Worm (Caenorhabditis elegans) whole organism, L3 larva: ENCODE measurements around the gene R04D3.4.
A peak's percentile ranks its signal among the peaks of the same experiment; 100 is the strongest.

Experiments used
- R02D3.7 ChIP-seq: fragments of 150-350 bp; optimal IDR thresholded peaks from 2 replicates; lab custom pipeline; 2014; ENCODE audit warnings: missing biosample characterization, missing genetic modification characterization
- ZK546.5 ChIP-seq: sonication (generic microtip); optimal IDR thresholded peaks from 2 replicates; lab custom pipeline; 2017; ENCODE audit warnings: missing biosample characterization, missing genetic modification characterization
- ceh-28 ChIP-seq: fragments of 150-350 bp; optimal IDR thresholded peaks from 2 replicates; lab custom pipeline; 2014; ENCODE audit warnings: missing biosample characterization, missing genetic modification reagents, missing genetic modification characterization
- ceh-82 ChIP-seq: fragments of 150-350 bp; optimal IDR thresholded peaks from 2 replicates; lab custom pipeline; 2014; ENCODE audit warnings: missing biosample characterization, missing genetic modification characterization
- ceh-9 ChIP-seq: sonication (generic microtip); optimal IDR thresholded peaks from 2 replicates; lab custom pipeline; 2018; ENCODE audit warnings: missing biosample characterization, missing genetic modification characterization
- daf-12 ChIP-seq: fragments of 150-350 bp; optimal IDR thresholded peaks from 2 replicates; lab custom pipeline; 2014; ENCODE audit warnings: missing biosample characterization, missing genetic modification reagents, missing genetic modification characterization
- egl-27 ChIP-seq: sonication (generic microtip); optimal IDR thresholded peaks from 4 replicates; lab custom pipeline; 2017; ENCODE audit warnings: missing biosample characterization, missing genetic modification reagents, missing genetic modification characterization
- egl-5 ChIP-seq: fragments of 150-350 bp; optimal IDR thresholded peaks from 2 replicates; lab custom pipeline; 2017; ENCODE audit warnings: missing biosample characterization, missing genetic modification reagents, missing genetic modification characterization, inconsistent platforms
- elt-1 ChIP-seq: fragments of 150-350 bp; optimal IDR thresholded peaks from 2 replicates; lab custom pipeline; 2014; ENCODE audit warnings: missing biosample characterization, missing genetic modification characterization
- elt-2 ChIP-seq: sonication (generic microtip); optimal IDR thresholded peaks from 2 replicates; lab custom pipeline; 2016; ENCODE audit warnings: missing genetic modification reagents, mild to moderate bottlenecking, missing genetic modification characterization, missing compliant biosample characterization
- elt-3 ChIP-seq, 3 experiments: fragments of 150-350 bp in 1 of 3; sonication (generic microtip) in 2 of 3; optimal IDR thresholded peaks; 2 replicates in 2 of 3; 4 replicates in 1 of 3; lab custom pipeline; 2014 to 2017; ENCODE audit warnings: missing biosample characterization in 3 of 3, missing genetic modification characterization in 3 of 3
- eor-1 ChIP-seq, 2 experiments: fragments of 150-350 bp; optimal IDR thresholded peaks; 2 replicates each; lab custom pipeline; 2014 to 2018; ENCODE audit warnings: missing biosample characterization in 2 of 2, missing genetic modification characterization in 2 of 2
- fkh-10 ChIP-seq: sonication (generic microtip); optimal IDR thresholded peaks from 2 replicates; lab custom pipeline; 2017; ENCODE audit warnings: missing biosample characterization, missing genetic modification reagents, missing genetic modification characterization
- fos-1 ChIP-seq: fragments of 150-350 bp; optimal IDR thresholded peaks from 2 replicates; lab custom pipeline; 2014; ENCODE audit warnings: missing biosample characterization, missing genetic modification characterization
- hmg-11 ChIP-seq: sonication (generic microtip); optimal IDR thresholded peaks from 2 replicates; lab custom pipeline; 2016; ENCODE audit warnings: missing genetic modification characterization, missing compliant biosample characterization
- jun-1 ChIP-seq: fragments of 150-350 bp; optimal IDR thresholded peaks from 2 replicates; lab custom pipeline; 2014; ENCODE audit warnings: missing biosample characterization, missing genetic modification reagents, missing genetic modification characterization
- lin-39 ChIP-seq: fragments of 150-350 bp; optimal IDR thresholded peaks from 2 replicates; lab custom pipeline; 2018; ENCODE audit warnings: missing biosample characterization, missing genetic modification reagents, missing genetic modification characterization
- lsy-12 ChIP-seq: sonication (generic microtip); optimal IDR thresholded peaks from 2 replicates; lab custom pipeline; 2016; ENCODE audit warnings: mild to moderate bottlenecking, missing genetic modification characterization, missing compliant biosample characterization
- nfya-1 ChIP-seq: sonication (generic microtip); optimal IDR thresholded peaks from 2 replicates; lab custom pipeline; 2017; ENCODE audit warnings: missing genetic modification characterization, mild to moderate bottlenecking, missing compliant biosample characterization, antibody characterized with exemption, moderate library complexity; ENCODE audit not compliant: insufficient read depth
- nhr-11 ChIP-seq: fragments of 150-350 bp; optimal IDR thresholded peaks from 2 replicates; lab custom pipeline; 2014; ENCODE audit warnings: missing biosample characterization, missing genetic modification characterization
- nhr-12 ChIP-seq: fragments of 150-350 bp; optimal IDR thresholded peaks from 2 replicates; lab custom pipeline; 2014; ENCODE audit warnings: missing biosample characterization, missing genetic modification characterization
- nhr-23 ChIP-seq: fragments of 150-350 bp; optimal IDR thresholded peaks from 2 replicates; lab custom pipeline; 2014; ENCODE audit warnings: missing biosample characterization, missing genetic modification reagents, missing genetic modification characterization
- nhr-237 ChIP-seq: fragments of 150-350 bp; optimal IDR thresholded peaks from 2 replicates; lab custom pipeline; 2014; ENCODE audit warnings: missing biosample characterization, missing genetic modification characterization
- nhr-25 ChIP-seq: sonication (generic microtip); optimal IDR thresholded peaks from 2 replicates; lab custom pipeline; 2017; ENCODE audit warnings: missing biosample characterization, missing genetic modification characterization
- nhr-28 ChIP-seq: fragments of 150-350 bp; optimal IDR thresholded peaks from 2 replicates; lab custom pipeline; 2014; ENCODE audit warnings: missing biosample characterization, missing genetic modification characterization
- nhr-43 ChIP-seq: sonication (generic microtip); optimal IDR thresholded peaks from 2 replicates; lab custom pipeline; 2016; ENCODE audit warnings: mild to moderate bottlenecking, missing genetic modification characterization, missing compliant biosample characterization; ENCODE audit not compliant: poor library complexity, severe bottlenecking
- nhr-67 ChIP-seq: fragments of 150-350 bp; optimal IDR thresholded peaks from 2 replicates; lab custom pipeline; 2014; ENCODE audit warnings: missing biosample characterization, missing genetic modification characterization
- nhr-76 ChIP-seq: fragments of 150-350 bp; sonication (generic microtip); optimal IDR thresholded peaks from 5 replicates; lab custom pipeline; 2014; ENCODE audit warnings: missing biosample characterization, missing genetic modification characterization
- pha-4 ChIP-seq: fragments of 150-350 bp; optimal IDR thresholded peaks from 2 replicates; lab custom pipeline; 2014; ENCODE audit warnings: missing biosample characterization, missing genetic modification reagents, missing genetic modification characterization
- pqm-1 ChIP-seq: fragments of 150-350 bp; optimal IDR thresholded peaks from 2 replicates; lab custom pipeline; 2017; ENCODE audit warnings: missing biosample characterization, missing genetic modification characterization, inconsistent platforms
- sea-2 ChIP-seq: fragments of 150-350 bp; sonication (generic microtip); optimal IDR thresholded peaks from 4 replicates; lab custom pipeline; 2014; ENCODE audit warnings: missing biosample characterization, missing genetic modification reagents, missing genetic modification characterization
- skn-1 ChIP-seq: fragments of 150-350 bp; optimal IDR thresholded peaks from 2 replicates; lab custom pipeline; 2014; ENCODE audit warnings: missing biosample characterization, missing genetic modification characterization
- tbx-2 ChIP-seq: sonication (generic microtip); optimal IDR thresholded peaks from 2 replicates; lab custom pipeline; 2016; ENCODE audit warnings: mild to moderate bottlenecking, missing genetic modification characterization, missing compliant biosample characterization
- unc-62 ChIP-seq: fragments of 150-350 bp; sonication (generic microtip); optimal IDR thresholded peaks from 4 replicates; lab custom pipeline; 2014; ENCODE audit warnings: missing biosample characterization, missing genetic modification reagents, missing genetic modification characterization
- zag-1 ChIP-seq: fragments of 150-350 bp; optimal IDR thresholded peaks from 2 replicates; lab custom pipeline; 2014; ENCODE audit warnings: missing biosample characterization, missing genetic modification characterization
- ztf-11 ChIP-seq: fragments of 150-350 bp; optimal IDR thresholded peaks from 2 replicates; lab custom pipeline; 2014; ENCODE audit warnings: missing biosample characterization, missing genetic modification characterization
- ztf-4 ChIP-seq: fragments of 150-350 bp; optimal IDR thresholded peaks from 2 replicates; lab custom pipeline; 2014; ENCODE audit warnings: missing biosample characterization, missing genetic modification characterization

Gene R04D3.4

DNA sequence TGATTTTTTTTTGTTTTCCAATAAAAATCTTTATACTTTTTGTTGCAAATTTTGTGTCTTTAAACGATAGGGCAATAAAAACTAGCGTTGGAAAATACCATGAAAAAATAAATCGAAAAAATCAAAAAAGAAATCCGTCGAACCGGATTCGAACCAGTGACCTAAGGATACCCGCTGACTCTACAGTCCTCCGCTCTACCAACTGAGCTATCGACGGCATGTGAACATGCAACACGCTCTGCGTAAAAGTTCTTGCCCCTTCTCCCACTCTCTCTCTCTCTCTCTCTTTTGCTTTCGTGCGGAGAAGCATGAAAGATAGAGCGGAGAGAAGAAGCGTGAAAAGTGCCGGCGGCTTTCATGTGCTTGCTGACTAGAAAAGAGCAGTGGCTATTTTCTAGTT lies 24.1 kb downstream of the R04D3.4 start:
- peak; percentile 2 for TF ChIP-seq unc-62 (GFP tag; lab: Kevin White, UChicago)
- TF ChIP-seq ZK546.5 (tag; lab: Kevin White, UChicago) = no peak
- TF ChIP-seq nhr-76 (tag; lab: Kevin White, UChicago) = no peak
- TF ChIP-seq tbx-2 (tag; lab: Kevin White, UChicago) = peak; percentile 52
- TF ChIP-seq pha-4 (tag; lab: Kevin White, UChicago) = peak; percentile 57
- TF ChIP-seq elt-2 (tag; lab: Kevin White, UChicago) = peak; percentile 49
- peak; percentile 19 for TF ChIP-seq nhr-23 (tag; lab: Kevin White, UChicago)
- peak; percentile 84 for TF ChIP-seq hmg-11 (tag; lab: Kevin White, UChicago)
- peak; percentile 34 for TF ChIP-seq ceh-82 (tag; lab: Kevin White, UChicago)
- TF ChIP-seq nhr-67 (tag; lab: Kevin White, UChicago) = no peak
- no peak for TF ChIP-seq nhr-25 (tag; lab: Kevin White, UChicago)
- TF ChIP-seq nhr-12 (tag; lab: Kevin White, UChicago) = no peak
- TF ChIP-seq egl-5 (tag; lab: Kevin White, UChicago) = no peak
- no peak for TF ChIP-seq nhr-237
- no peak for TF ChIP-seq ceh-28 (tag; lab: Kevin White, UChicago)
- peak; percentile 55 for TF ChIP-seq lsy-12 (tag; lab: Kevin White, UChicago)
- TF ChIP-seq zag-1 = no peak
- TF ChIP-seq fkh-10 = peak; percentile 23
- peak; percentile 17 for TF ChIP-seq skn-1 (tag; lab: Kevin White, UChicago)
- peak; percentile 48 for TF ChIP-seq nhr-43 (tag; lab: Kevin White, UChicago)
- TF ChIP-seq sea-2 (GFP tag; lab: Kevin White, UChicago) = no peak
- TF ChIP-seq fos-1 = no peak
- TF ChIP-seq R02D3.7 = no peak
- TF ChIP-seq ztf-4 = no peak
- no peak for TF ChIP-seq nhr-11 (tag; lab: Kevin White, UChicago)
- no peak for TF ChIP-seq nfya-1 (tag; lab: Kevin White, UChicago)
- no peak for TF ChIP-seq pqm-1 (tag; lab: Kevin White, UChicago)
- no peak for TF ChIP-seq egl-27
- no peak for TF ChIP-seq ceh-9
- TF ChIP-seq lin-39 (tag; lab: Kevin White, UChicago) = peak; percentile 36
- no peak for TF ChIP-seq ztf-11
- TF ChIP-seq jun-1 = peak; percentile 55
- TF ChIP-seq, all 47 proteins: peak for 13

DNA sequence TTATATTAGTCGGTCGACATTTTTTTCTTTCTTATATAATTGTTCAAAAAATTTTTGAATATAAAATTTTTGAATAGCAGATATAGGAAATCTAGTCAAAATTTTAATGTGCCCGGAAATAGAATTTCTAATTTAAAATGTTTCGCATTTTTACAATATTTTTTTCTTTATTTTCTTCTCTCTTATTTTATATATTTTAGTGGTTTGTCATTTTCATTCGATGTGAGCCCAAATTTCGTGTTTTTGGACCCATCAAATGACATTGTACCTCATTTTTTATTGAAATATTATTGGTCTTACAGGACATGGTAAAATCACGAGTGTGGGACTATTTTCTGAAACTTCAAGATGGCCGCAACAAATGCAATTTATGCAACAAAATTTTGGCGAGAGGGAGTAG lies 26.4 kb downstream of the R04D3.4 start, which contains the start of gene K09A11.1:
Gene K09A11.1 (plus strand): TSS at position 301 of the 400 bp plus-strand sequence.
- TF ChIP-seq elt-3 (tag; optimal IDR thresholded peaks at IDR 0.05; lab: Kevin White, UChicago) (no peak), sea-2 (GFP tag; lab: Kevin White, UChicago) (no peak), pqm-1 (tag; lab: Kevin White, UChicago) (no peak), nhr-28 (tag; lab: Kevin White, UChicago) (no peak), ceh-9 (no peak), ceh-82 (tag; lab: Kevin White, UChicago) (no peak), elt-1 (tag; lab: Kevin White, UChicago) (no peak), eor-1 (tag; optimal IDR thresholded peaks at IDR 0.05; lab: Kevin White, UChicago) (no peak), fos-1 (no peak), egl-5 (tag; lab: Kevin White, UChicago) (no peak), nfya-1 (tag; lab: Kevin White, UChicago) (no peak), nhr-23 (tag; lab: Kevin White, UChicago) (no peak), nhr-76 (tag; lab: Kevin White, UChicago) (no peak), skn-1 (tag; lab: Kevin White, UChicago) (no peak), R02D3.7 (no peak)
- TF ChIP-seq, all 47 proteins: peak for 0

DNA sequence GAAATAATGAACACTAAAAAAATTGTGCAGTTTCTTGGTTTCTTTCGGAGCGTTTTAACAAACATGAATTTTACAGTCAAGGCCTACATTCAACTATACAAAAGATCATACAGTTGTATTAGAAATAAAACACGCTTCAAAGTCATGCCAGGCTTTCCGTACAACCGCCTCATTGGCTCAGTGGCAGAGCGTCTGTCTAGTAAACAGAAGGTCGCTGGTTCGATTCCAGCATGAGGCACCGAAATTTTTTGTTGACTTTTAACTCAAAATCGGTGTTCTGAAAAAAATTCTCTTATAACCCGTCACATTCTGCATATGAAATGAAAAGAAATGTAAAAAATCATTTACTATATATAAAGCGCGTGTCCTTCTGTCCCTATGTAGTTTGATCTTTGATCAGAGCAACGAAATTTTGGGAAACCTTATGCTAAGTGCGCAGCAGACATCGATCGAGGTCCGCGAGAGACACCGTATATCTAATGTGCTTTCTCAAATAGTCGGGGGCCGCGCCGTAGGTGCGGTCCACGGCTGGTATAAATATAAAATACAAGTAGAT lies 27.5 kb downstream of the R04D3.4 start:
- peak; percentile 21 for TF ChIP-seq pqm-1 (tag; lab: Kevin White, UChicago)
- peak; percentile 23 for TF ChIP-seq elt-2 (tag; lab: Kevin White, UChicago)

DNA sequence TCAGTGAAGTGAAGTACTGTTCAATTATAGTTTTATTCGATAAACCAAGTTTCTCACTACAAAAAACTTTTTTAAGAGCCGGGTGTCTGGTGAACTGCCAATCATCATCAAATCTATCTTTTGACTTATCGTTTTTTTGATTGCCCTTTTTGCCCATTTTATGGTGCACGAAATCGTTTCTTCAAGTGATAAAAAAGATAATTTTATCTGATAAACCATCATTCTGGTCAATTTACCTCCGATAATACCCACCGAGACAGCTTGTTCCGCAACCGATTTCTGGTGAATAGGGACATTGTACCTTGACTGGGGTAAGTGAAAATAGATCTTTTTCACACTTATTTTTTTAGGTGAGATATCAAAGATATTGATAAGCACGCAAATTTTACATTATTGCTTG lies 31.0 kb downstream of the R04D3.4 start, which contains the start of gene K08H2.10:
Gene K08H2.10 (plus strand): TSS at position 230 of the 400 bp plus-strand sequence.
- TF ChIP-seq pqm-1 (tag; lab: Kevin White, UChicago) (peak; percentile 45), elt-2 (tag; lab: Kevin White, UChicago) (peak; percentile 97), sea-2 (GFP tag; lab: Kevin White, UChicago) (no peak), jun-1 (peak; percentile 43), daf-12 (tag; lab: Kevin White, UChicago) (no peak)
